Fruit fly (Drosophila melanogaster): ENCODE data around the gene tho2.

tho2 gene

DNA sequence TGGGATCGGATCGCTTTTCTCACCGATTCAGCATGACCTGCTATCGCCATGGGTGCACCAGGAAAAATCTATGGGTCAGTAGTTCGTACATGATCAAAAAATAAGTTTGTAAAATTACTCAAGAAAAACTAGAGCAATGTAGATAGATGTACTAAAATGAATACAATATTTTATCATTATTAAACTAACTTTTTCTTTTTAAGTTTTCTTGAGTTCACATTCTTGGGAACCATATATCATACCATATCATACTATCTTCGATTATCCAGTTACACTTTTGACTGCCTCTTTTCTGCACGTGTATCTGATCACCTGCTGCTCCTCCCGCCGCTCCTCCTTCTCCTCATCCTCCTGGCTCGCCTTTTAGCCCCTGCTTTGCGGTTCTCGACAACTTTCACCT lies 40.4 kb upstream of the tho2 start (continued):
- TF ChIP-seq salr (GFP tag; optimal IDR thresholded peaks at IDR 0.05), result no peak
- TF ChIP-seq dac (GFP tag; optimal IDR thresholded peaks at IDR 0.05), result peak; percentile 47
- no peak for TF ChIP-seq Lpt (GFP tag; optimal IDR thresholded peaks at IDR 0.05)
- peak; percentile 53 for TF ChIP-seq CG34406 (GFP tag; optimal IDR thresholded peaks at IDR 0.05)
- peak; percentile 67 for TF ChIP-seq CG4318 (GFP tag; optimal IDR thresholded peaks at IDR 0.05)
- peak; percentile 69 for TF ChIP-seq CG8119 (GFP tag; IDR thresholded peaks at IDR 0.05)
- TF ChIP-seq CG11762 (GFP tag; optimal IDR thresholded peaks at IDR 0.05; ENCODE audit: insufficient read depth), result peak; percentile 2
- TF ChIP-seq ss (GFP tag; optimal IDR thresholded peaks at IDR 0.05), result no peak
- peak; percentile 14 for TF ChIP-seq CG31627 (GFP tag; optimal IDR thresholded peaks at IDR 0.05)
- no peak for TF ChIP-seq Blimp-1 (GFP tag; optimal IDR thresholded peaks at IDR 0.05)
- peak; percentile 57 for TF ChIP-seq achi (GFP tag; optimal IDR thresholded peaks at IDR 0.05)
- peak; percentile 20 for TF ChIP-seq Sox102F (GFP tag; optimal IDR thresholded peaks at IDR 0.05)
- no peak for TF ChIP-seq CG6808 (GFP tag; optimal IDR thresholded peaks at IDR 0.05)
- no peak for TF ChIP-seq cyc (GFP tag; optimal IDR thresholded peaks at IDR 0.05)

DNA sequence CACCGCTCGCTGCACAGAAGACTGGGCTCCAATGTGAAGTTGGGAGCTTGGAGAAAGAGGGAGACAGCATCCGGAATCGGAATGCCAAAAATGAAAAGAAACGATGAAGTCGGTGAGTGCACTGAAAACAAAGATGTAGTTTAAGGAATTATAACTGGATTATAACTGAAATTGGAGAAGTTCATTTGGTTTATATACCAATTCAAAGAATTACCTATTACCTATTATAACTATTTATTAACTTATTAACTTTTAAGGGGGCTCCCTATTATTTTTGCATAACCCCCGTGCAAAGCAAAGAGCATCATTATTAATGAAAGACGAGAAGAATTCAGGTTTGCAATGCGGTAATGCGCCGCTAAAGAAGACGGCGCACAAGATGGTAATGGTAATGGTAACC lies 39.7 kb upstream of the tho2 start:
- TF ChIP-seq CG34406 (GFP tag; optimal IDR thresholded peaks at IDR 0.05) (peak; percentile 63), svp (GFP tag) (peak; percentile 81), lz (GFP tag; optimal IDR thresholded peaks at IDR 0.05) (no peak), CG4318 (GFP tag; optimal IDR thresholded peaks at IDR 0.05) (peak; percentile 2), Hr39 (GFP tag; optimal IDR thresholded peaks at IDR 0.05) (peak; percentile 6), Eip93F (GFP tag; optimal IDR thresholded peaks at IDR 0.05) (peak; percentile 16), CG31627 (GFP tag; optimal IDR thresholded peaks at IDR 0.05) (no peak), CG8632 (GFP tag; optimal IDR thresholded peaks at IDR 0.05) (peak; percentile 26), CG15336 (GFP tag; IDR thresholded peaks at IDR 0.05) (0 out of 2 replicates have a peak, but pooled peaks have one; percentile 55), CG16779 (tag; optimal IDR thresholded peaks at IDR 0.05) (no peak), CG3919 (GFP tag; optimal IDR thresholded peaks at IDR 0.05) (peak; percentile 60), Ets96B (tag; optimal IDR thresholded peaks at IDR 0.05) (peak; percentile 38), Blimp-1 (GFP tag; optimal IDR thresholded peaks at IDR 0.05) (no peak), CG10669 (GFP tag; optimal IDR thresholded peaks at IDR 0.05) (peak; percentile 7), Eip75B (GFP tag; optimal IDR thresholded peaks at IDR 0.05) (peak; percentile 40), OdsH (GFP tag; optimal IDR thresholded peaks at IDR 0.05) (peak; percentile 61), Gug (GFP tag; IDR thresholded peaks at IDR 0.05) (0 out of 2 replicates have a peak, but pooled peaks have one; percentile 46), fd85E (GFP tag; optimal IDR thresholded peaks at IDR 0.05) (no peak), CG6792 (GFP tag; optimal IDR thresholded peaks at IDR 0.05) (peak; percentile 52), CG7368 (GFP tag; optimal IDR thresholded peaks at IDR 0.05) (peak; percentile 10), CG32006 (GFP tag; optimal IDR thresholded peaks at IDR 0.05) (peak; percentile 62), topi (GFP tag; optimal IDR thresholded peaks at IDR 0.05) (peak; percentile 17), salr (GFP tag; optimal IDR thresholded peaks at IDR 0.05) (peak in 1 of 2 experiments; percentile 27), Ets21C (GFP tag; optimal IDR thresholded peaks at IDR 0.05) (no peak), CG8319 (GFP tag; optimal IDR thresholded peaks at IDR 0.05) (peak; percentile 30), CG11762 (GFP tag; optimal IDR thresholded peaks at IDR 0.05; ENCODE audit: insufficient read depth) (peak; percentile 29), ss (GFP tag; optimal IDR thresholded peaks at IDR 0.05) (peak in 1 of 2 experiments; percentile 7), CG8119 (GFP tag; IDR thresholded peaks at IDR 0.05) (peak; percentile 70), net (GFP tag; optimal IDR thresholded peaks at IDR 0.05) (no peak), Eip78C (GFP tag) (peak; percentile 87), dac (GFP tag; optimal IDR thresholded peaks at IDR 0.05) (no peak), Sox15 (GFP tag; optimal IDR thresholded peaks at IDR 0.05) (peak; percentile 17), CG1621 (tag; optimal IDR thresholded peaks at IDR 0.05) (no peak), pdm3 (GFP tag; optimal IDR thresholded peaks at IDR 0.05) (peak; percentile 43), CG10631 (GFP tag; optimal IDR thresholded peaks at IDR 0.05) (peak; percentile 56), CG11902 (GFP tag; optimal IDR thresholded peaks at IDR 0.05) (no peak), CG9139 (GFP tag; optimal IDR thresholded peaks at IDR 0.05) (no peak), CG11294 (GFP tag; IDR thresholded peaks at IDR 0.05) (no peak), vri (GFP tag; optimal IDR thresholded peaks at IDR 0.05) (no peak), Sox102F (GFP tag; optimal IDR thresholded peaks at IDR 0.05) (peak; percentile 51), CG6163 (GFP tag; IDR thresholded peaks at IDR 0.05) (peak; percentile 71), achi (GFP tag; optimal IDR thresholded peaks at IDR 0.05) (peak; percentile 61), Hr38 (GFP tag; optimal IDR thresholded peaks at IDR 0.05) (no peak), CG6854 (GFP tag; optimal IDR thresholded peaks at IDR 0.05) (no peak), Hr4 (GFP tag; optimal IDR thresholded peaks at IDR 0.05) (no peak), acj6 (GFP tag; optimal IDR thresholded peaks at IDR 0.05) (peak; percentile 60), cyc (GFP tag; optimal IDR thresholded peaks at IDR 0.05) (no peak)

All from whole organism, prepupa.